Fruit fly (Drosophila melanogaster): ENCODE measurements around the gene crb.

crb gene

DNA sequence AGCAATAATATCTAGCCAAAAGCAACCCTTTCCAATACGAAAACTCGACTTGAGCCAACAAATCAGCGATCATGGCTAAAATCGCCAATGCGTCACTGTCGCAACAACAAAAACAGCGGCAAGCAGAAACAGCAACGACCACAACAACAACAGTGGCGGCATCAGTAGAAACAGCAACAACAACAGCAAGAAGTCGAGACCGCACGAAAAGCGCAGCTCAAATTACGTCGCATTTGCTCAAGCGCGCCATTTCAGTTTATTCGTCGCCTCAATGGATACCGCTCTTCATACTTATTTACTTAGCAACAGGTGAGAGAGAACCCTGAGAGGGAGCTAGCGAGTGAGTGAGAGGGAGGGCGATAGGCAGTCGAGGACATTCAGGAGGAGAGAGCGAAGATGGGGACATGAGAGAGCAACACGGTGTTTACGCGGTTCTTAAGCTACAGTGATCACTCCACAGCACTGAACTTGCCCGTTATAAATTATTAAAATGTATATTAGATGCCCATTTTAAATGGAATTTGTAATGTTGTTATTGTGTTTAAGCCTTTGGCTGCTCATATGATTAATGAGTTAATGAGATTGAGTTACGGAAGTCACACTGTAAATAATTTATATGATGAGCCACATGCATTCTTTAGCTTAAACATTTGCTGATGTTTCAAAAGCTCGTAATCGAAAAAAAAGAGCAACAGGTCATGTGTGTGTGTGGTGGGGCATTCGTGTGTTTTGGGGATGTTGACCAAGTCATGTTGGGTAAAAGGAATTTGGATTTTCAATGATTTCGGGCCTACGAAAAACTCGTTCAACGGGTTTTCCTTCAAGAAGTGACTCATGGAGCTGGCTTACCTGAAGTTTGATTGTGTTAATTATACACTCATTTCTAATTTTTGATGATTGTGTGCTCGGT is 933 bp downstream of the crb start (continued):
- TF ChIP-seq CG4617 (GFP tag; optimal IDR thresholded peaks at IDR 0.05; ENCODE audit: borderline replicate concordance) (peak; percentile 34), CG7372 (GFP tag; IDR thresholded peaks at IDR 0.05) (peak; percentile 77), cato (GFP tag; optimal IDR thresholded peaks at IDR 0.05; ENCODE audit: borderline replicate concordance) (no peak), fd96Cb (tag; optimal IDR thresholded peaks at IDR 0.05) (peak; percentile 67), CG17385 (GFP tag; optimal IDR thresholded peaks at IDR 0.05) (peak; percentile 78), Hsf (GFP tag; optimal IDR thresholded peaks at IDR 0.05) (peak; percentile 84), CG2889 (GFP tag; IDR thresholded peaks at IDR 0.05) (peak; percentile 78), Myb (GFP tag; optimal IDR thresholded peaks at IDR 0.05) (peak; percentile 30), zen2 (GFP tag; IDR thresholded peaks at IDR 0.05; ENCODE audit: partially characterized antibody) (no peak), Atf3 (GFP tag; optimal IDR thresholded peaks at IDR 0.05) (peak; percentile 64), Nf-YB (GFP tag; optimal IDR thresholded peaks at IDR 0.05) (peak; percentile 44), sd (tag; optimal IDR thresholded peaks at IDR 0.05) (peak; percentile 64), CG1832 (GFP tag; optimal IDR thresholded peaks at IDR 0.05) (peak; percentile 72), CG6272 (GFP tag; IDR thresholded peaks at IDR 0.05) (peak; percentile 65), CG43689 (GFP tag; IDR thresholded peaks at IDR 0.05) (peak; percentile 46; the same call in 1 of the 2 replicates), CG3163 (GFP tag; optimal IDR thresholded peaks at IDR 0.05) (peak; percentile 34), CG7357 (GFP tag; IDR thresholded peaks at IDR 0.05) (peak; percentile 67; the same call in 2 of the 3 replicates), Bteb2 (GFP tag; optimal IDR thresholded peaks at IDR 0.05) (peak; percentile 73), Ets65A (GFP tag) (peak; percentile 91), dan (GFP tag; IDR thresholded peaks at IDR 0.05) (peak; percentile 69), CG2199 (GFP tag; IDR thresholded peaks at IDR 0.05) (no peak), Eip74EF (GFP tag; optimal IDR thresholded peaks at IDR 0.05) (peak in 1 of 2 experiments; percentile 63), ham (GFP tag; IDR thresholded peaks at IDR 0.05) (no peak), Awh (GFP tag; IDR thresholded peaks at IDR 0.05) (peak; percentile 77), Gug (GFP tag; IDR thresholded peaks at IDR 0.05) (peak; percentile 76), gro (GFP tag; optimal IDR thresholded peaks at IDR 0.05) (no peak), CG31224 (GFP tag; IDR thresholded peaks at IDR 0.05) (peak; percentile 61), fd102C (GFP tag; optimal IDR thresholded peaks at IDR 0.05) (peak; percentile 61), CG4404 (GFP tag; IDR thresholded peaks at IDR 0.05) (peak; percentile 84), dmrt99B (tag; optimal IDR thresholded peaks at IDR 0.05) (peak; percentile 81), CG1529 (GFP tag; optimal IDR thresholded peaks at IDR 0.05) (peak; percentile 40), Taf1 (GFP tag; IDR thresholded peaks at IDR 0.05) (peak; percentile 82), da (GFP tag; optimal IDR thresholded peaks at IDR 0.05) (no peak), wor (GFP tag; IDR thresholded peaks at IDR 0.05) (peak; percentile 44; the same call in 1 of the 2 replicates), tap (tag; optimal IDR thresholded peaks at IDR 0.05) (peak; percentile 73), tna (GFP tag; IDR thresholded peaks at IDR 0.05; ENCODE audit: partially characterized antibody) (no peak), CG6254 (GFP tag; optimal IDR thresholded peaks at IDR 0.05) (no peak), salm (tag; optimal IDR thresholded peaks at IDR 0.05) (peak; percentile 47), gcm (GFP tag; optimal IDR thresholded peaks at IDR 0.05) (peak; percentile 29), maf-S (GFP tag; optimal IDR thresholded peaks at IDR 0.05) (peak; percentile 74), Dll (GFP tag; IDR thresholded peaks at IDR 0.05; ENCODE audit: partially characterized antibody) (no peak), HHEX (GFP tag; optimal IDR thresholded peaks at IDR 0.05) (no peak), CG10543 (GFP tag; optimal IDR thresholded peaks at IDR 0.05) (peak; percentile 46), CG6791 (GFP tag; IDR thresholded peaks at IDR 0.05; ENCODE audit: partially characterized antibody) (no peak), CG9932 (GFP tag; IDR thresholded peaks at IDR 0.05) (peak; percentile 84), D19B (GFP tag; optimal IDR thresholded peaks at IDR 0.05) (peak; percentile 29), CG7928 (GFP tag; optimal IDR thresholded peaks at IDR 0.05) (no peak), croc (GFP tag; conservative IDR thresholded peaks at IDR 0.05) (no peak; the same call in 2 of the 3 replicates)

All from whole organism, embryonic.